Worm (Caenorhabditis elegans): ENCODE results near the gene F13D2.1.

DNA sequence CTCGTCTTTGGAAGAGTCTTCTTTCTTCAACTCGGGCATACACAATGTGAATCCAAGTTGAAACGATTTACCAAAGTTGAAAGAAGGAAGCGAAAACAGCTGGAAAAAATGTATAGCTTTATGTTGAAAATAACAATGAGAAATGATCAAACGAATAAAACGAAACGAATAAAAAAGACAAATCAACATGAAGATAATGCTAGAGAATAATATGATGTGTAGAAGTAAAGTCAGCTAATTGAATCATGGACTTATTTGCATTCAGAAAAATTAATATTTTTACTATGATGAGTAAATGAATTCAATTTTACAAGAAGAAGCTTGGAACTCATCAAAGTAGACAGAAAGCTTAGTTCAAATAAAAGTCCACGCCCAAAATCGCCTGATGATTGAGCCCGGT is 63.9 kb downstream of the F13D2.1 start, which contains the start of gene alr-1:
- TF ChIP-seq ama-1 (optimal IDR thresholded peaks at IDR 0.05) = no peak
- no peak for TF ChIP-seq ceh-36 (tag; optimal IDR thresholded peaks at IDR 0.05)
- TF ChIP-seq pes-1 (GFP tag; IDR thresholded peaks at IDR 0.05) = no peak
- TF ChIP-seq flt-1 (GFP tag; IDR thresholded peaks at IDR 0.05) = no peak
- no peak for TF ChIP-seq B0310.2 (tag; optimal IDR thresholded peaks at IDR 0.05)
- no peak for TF ChIP-seq hnd-1 (tag; optimal IDR thresholded peaks at IDR 0.05)
- no peak for TF ChIP-seq hmg-4 (GFP tag; optimal IDR thresholded peaks at IDR 0.05)
- no peak for TF ChIP-seq tra-4 (tag; optimal IDR thresholded peaks at IDR 0.05)
- no peak for TF ChIP-seq ets-7 (tag; optimal IDR thresholded peaks at IDR 0.05)
- no peak for TF ChIP-seq ceh-13 (GFP tag; optimal IDR thresholded peaks at IDR 0.05)
